Worm (Caenorhabditis elegans): ENCODE data around the gene T06E6.10.

DNA sequence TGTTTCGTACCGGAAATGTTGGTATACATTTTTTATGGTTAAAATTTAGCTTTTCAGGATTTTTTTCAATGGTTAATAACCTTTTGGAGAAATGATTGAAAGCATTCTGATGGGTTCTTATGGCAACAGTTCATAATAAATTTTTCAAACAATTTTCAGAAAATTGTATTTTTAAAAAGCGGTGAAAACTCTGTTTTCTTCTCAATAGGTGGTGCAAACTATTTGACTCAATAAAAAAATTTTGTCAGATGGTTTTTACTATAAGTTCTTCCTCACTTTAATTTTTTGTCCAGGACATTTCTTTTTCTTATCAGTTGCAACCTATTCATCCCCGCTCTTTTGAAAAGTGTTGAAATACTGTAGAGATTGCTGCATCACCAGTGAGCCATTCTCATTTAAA, 30.9 kb downstream of the T06E6.10 start, which contains the start of gene T26H5.14:
- TF ChIP-seq lin-39 (tag; optimal IDR thresholded peaks at IDR 0.05) (no peak), unc-62 (GFP tag; optimal IDR thresholded peaks at IDR 0.05) (no peak), ZK546.5 (tag; optimal IDR thresholded peaks at IDR 0.05) (no peak), fos-1 (tag; optimal IDR thresholded peaks at IDR 0.05) (no peak), lin-13 (GFP tag; optimal IDR thresholded peaks at IDR 0.05) (no peak), ztf-4 (tag; optimal IDR thresholded peaks at IDR 0.05) (no peak), aly-2 (tag; optimal IDR thresholded peaks at IDR 0.05) (no peak), skn-1 (tag; optimal IDR thresholded peaks at IDR 0.05) (no peak), nhr-23 (tag; optimal IDR thresholded peaks at IDR 0.05) (no peak), elt-1 (tag; optimal IDR thresholded peaks at IDR 0.05) (no peak), mab-5 (tag; optimal IDR thresholded peaks at IDR 0.05) (no peak), nhr-237 (tag; optimal IDR thresholded peaks at IDR 0.05) (no peak), R02D3.7 (tag; optimal IDR thresholded peaks at IDR 0.05) (no peak)

All from whole organism, L2 larva.